Fruit fly (Drosophila melanogaster) whole organism, embryonic: ENCODE data around the gene Cadps.

Experiments used
- CG32772 ChIP-seq: fragments of 200-800 bp; sonication (Bioruptor generic); IDR thresholded peaks from 2 replicates; pipeline ENCODE4 v1.3.6; 2022; ENCODE audit warnings: missing biosample characterization, missing genetic modification characterization
- Doc2 ChIP-seq: fragments of 200-800 bp; sonication (Bioruptor generic); IDR thresholded peaks from 2 replicates; pipeline ENCODE4 v1.3.6; 2022; ENCODE audit warnings: missing biosample characterization, missing genetic modification characterization

DNA sequence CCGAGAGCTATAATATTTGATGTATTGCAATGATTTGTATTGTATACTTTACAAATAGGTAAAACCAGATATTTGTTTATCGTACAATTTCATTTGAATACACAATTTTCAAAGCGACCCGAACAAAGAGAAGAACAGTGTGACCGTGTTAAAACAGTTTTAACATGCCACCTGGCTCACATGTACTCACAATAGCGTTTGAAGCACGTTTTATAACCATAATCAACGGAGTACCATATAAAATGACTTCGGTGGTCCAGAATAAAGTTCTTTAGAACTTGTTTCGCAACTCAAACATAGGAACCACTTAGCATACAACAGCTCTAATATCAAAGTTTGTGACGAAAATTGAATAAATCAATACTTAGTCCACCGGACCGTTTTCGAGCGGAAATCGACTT is at the start of gene Cadps, which contains the start of gene Dyrk3:
- TF ChIP-seq Doc2 (GFP tag; lab: Robert Waterston, UW) (no peak), CG32772 (no peak)
